Worm (Caenorhabditis elegans) whole organism, young adult: ENCODE data around the gene lin-12.

ENCODE experiments used
- Y67H2A.10 ChIP-seq: fragments of 200-800 bp; sonication (Bioruptor generic); conservative IDR thresholded peaks from 2 replicates; pipeline ENCODE4 v1.3.6; 2022; ENCODE audit warnings: missing genetic modification reagents, missing genetic modification characterization, missing compliant biosample characterization
- ets-4 ChIP-seq: fragments of 200-800 bp; sonication (Bioruptor generic); optimal IDR thresholded peaks from 2 replicates; lab custom pipeline; 2018; ENCODE audit warnings: mild to moderate bottlenecking, missing genetic modification characterization, missing compliant biosample characterization
- nfya-1 ChIP-seq: sonication (generic microtip); optimal IDR thresholded peaks from 2 replicates; lab custom pipeline; 2017; ENCODE audit warnings: antibody characterized with exemption, missing compliant biosample characterization, missing genetic modification characterization, borderline replicate concordance; ENCODE audit not compliant: insufficient read depth

- TF ChIP-seq nfya-1 (tag; lab: Kevin White, UChicago) (no peak), Y67H2A.10 (GFP tag; lab: Robert Waterston, UW) (no peak), ets-4 (GFP tag; lab: Kevin White, UChicago) (no peak)
Observed at ce11 chrIII:9071372-9071771, at the start of gene lin-12.
